Fruit fly (Drosophila melanogaster): ENCODE results near the gene CG14712.
A peak's percentile ranks its signal among the peaks of the same experiment; 100 is the strongest.

The CG14712 gene

dm6 chr3R:11656614-11657216 is 28.2 kb downstream of the CG14712 start (continued):
- TF ChIP-seq Bgb (GFP tag; IDR thresholded peaks at IDR 0.05; ENCODE audit: partially characterized antibody) = no peak
- TF ChIP-seq tx (GFP tag; optimal IDR thresholded peaks at IDR 0.05) = peak; percentile 93
- peak; percentile 91 for TF ChIP-seq Spps (tag; optimal IDR thresholded peaks at IDR 0.05)
- TF ChIP-seq Adf1 (GFP tag; IDR thresholded peaks at IDR 0.05) = peak; percentile 75
- TF ChIP-seq Mad (GFP tag; optimal IDR thresholded peaks at IDR 0.05) = peak; percentile 95
- TF ChIP-seq ap (GFP tag; IDR thresholded peaks at IDR 0.05) = peak; percentile 93
- TF ChIP-seq jumu (GFP tag; optimal IDR thresholded peaks at IDR 0.05) = peak; percentile 93
- TF ChIP-seq CG18599 (GFP tag; optimal IDR thresholded peaks at IDR 0.05) = peak; percentile 97
- peak; percentile 95 for TF ChIP-seq ken (GFP tag; IDR thresholded peaks at IDR 0.05)
- peak; percentile 93 for TF ChIP-seq Antp (GFP tag; optimal IDR thresholded peaks at IDR 0.05)
- peak; percentile 94 for TF ChIP-seq CG11085 (GFP tag; IDR thresholded peaks at IDR 0.05)
- TF ChIP-seq NK7.1 (GFP tag; optimal IDR thresholded peaks at IDR 0.05) = peak; percentile 91
- TF ChIP-seq CG31224 (GFP tag; IDR thresholded peaks at IDR 0.05) = peak; percentile 94
- peak; percentile 96 for TF ChIP-seq az2 (GFP tag; optimal IDR thresholded peaks at IDR 0.05)
- TF ChIP-seq CG4854 (GFP tag; optimal IDR thresholded peaks at IDR 0.05) = peak; percentile 94
- TF ChIP-seq Sox100B (GFP tag; optimal IDR thresholded peaks at IDR 0.05) = peak; percentile 92
- TF ChIP-seq Doc3 (GFP tag; IDR thresholded peaks at IDR 0.05; ENCODE audit: partially characterized antibody) = 0 out of 3 replicates have a peak, but pooled peaks have one; percentile 13
- TF ChIP-seq CG10267 (tag; optimal IDR thresholded peaks at IDR 0.05) = peak; percentile 91
- TF ChIP-seq Doc2 (GFP tag; IDR thresholded peaks at IDR 0.05) = peak; percentile 82
- TF ChIP-seq CG8388 (GFP tag; optimal IDR thresholded peaks at IDR 0.05) = peak; percentile 96
- TF ChIP-seq CG1647 (GFP tag; optimal IDR thresholded peaks at IDR 0.05) = peak; percentile 96
- TF ChIP-seq Ravus (GFP tag; IDR thresholded peaks at IDR 0.05) = peak; percentile 91
- peak; percentile 90 for TF ChIP-seq CG12236 (GFP tag; optimal IDR thresholded peaks at IDR 0.05)
- peak; percentile 90 for TF ChIP-seq nerfin-1 (tag; optimal IDR thresholded peaks at IDR 0.05)
- peak; percentile 54 for TF ChIP-seq Hey (tag; optimal IDR thresholded peaks at IDR 0.05)
- peak; percentile 85 for TF ChIP-seq Hmx (GFP tag; optimal IDR thresholded peaks at IDR 0.05)
- TF ChIP-seq CG14965 (GFP tag; optimal IDR thresholded peaks at IDR 0.05; ENCODE audit: borderline replicate concordance) = peak; percentile 66
- peak; percentile 97 for TF ChIP-seq so (GFP tag; IDR thresholded peaks at IDR 0.05)
- TF ChIP-seq sens-2 (GFP tag; IDR thresholded peaks at IDR 0.05) = peak; percentile 91
- peak; percentile 77 for TF ChIP-seq CG2116 (GFP tag; optimal IDR thresholded peaks at IDR 0.05)
- TF ChIP-seq Awh (GFP tag; IDR thresholded peaks at IDR 0.05) = peak; percentile 97
- TF ChIP-seq CG11247 (GFP tag; IDR thresholded peaks at IDR 0.05) = peak; percentile 96
- peak; percentile 95 for TF ChIP-seq CG6813 (GFP tag; optimal IDR thresholded peaks at IDR 0.05)
- peak; percentile 88 for TF ChIP-seq CG13894 (tag; optimal IDR thresholded peaks at IDR 0.05)
- TF ChIP-seq CG9932 (GFP tag; IDR thresholded peaks at IDR 0.05) = peak; percentile 98
- peak; percentile 74 for TF ChIP-seq sima (GFP tag; optimal IDR thresholded peaks at IDR 0.05)
- peak; percentile 88 for TF ChIP-seq jing (GFP tag; optimal IDR thresholded peaks at IDR 0.05)
- peak; percentile 93 for TF ChIP-seq CG14667 (GFP tag; IDR thresholded peaks at IDR 0.05)
- TF ChIP-seq CG8478 (optimal IDR thresholded peaks at IDR 0.05) = no peak
- peak; percentile 69 for TF ChIP-seq p53 (GFP tag; optimal IDR thresholded peaks at IDR 0.05)
- TF ChIP-seq Opbp (GFP tag; IDR thresholded peaks at IDR 0.05; ENCODE audit: partially characterized antibody) = no peak
- no peak for TF ChIP-seq pros (GFP tag; optimal IDR thresholded peaks at IDR 0.05)
- TF ChIP-seq CG6175 (GFP tag; IDR thresholded peaks at IDR 0.05) = peak; percentile 96
- peak; percentile 89 for TF ChIP-seq CG16815 (GFP tag; optimal IDR thresholded peaks at IDR 0.05)
- TF ChIP-seq Vsx1 (GFP tag; optimal IDR thresholded peaks at IDR 0.05) = peak; percentile 90
- peak; percentile 90 for TF ChIP-seq CG1024 (GFP tag; IDR thresholded peaks at IDR 0.05)
- no peak for TF ChIP-seq CG1832 (GFP tag; optimal IDR thresholded peaks at IDR 0.05)
- TF ChIP-seq Meics (GFP tag; optimal IDR thresholded peaks at IDR 0.05) = peak; percentile 96
- peak; percentile 95 for TF ChIP-seq Blimp-1 (GFP tag; optimal IDR thresholded peaks at IDR 0.05)
- TF ChIP-seq CG3838 (GFP tag; optimal IDR thresholded peaks at IDR 0.05) = peak; percentile 92

Data from whole organism, embryonic.